Worm (Caenorhabditis elegans): ENCODE data around the gene F32D1.7.

DNA sequence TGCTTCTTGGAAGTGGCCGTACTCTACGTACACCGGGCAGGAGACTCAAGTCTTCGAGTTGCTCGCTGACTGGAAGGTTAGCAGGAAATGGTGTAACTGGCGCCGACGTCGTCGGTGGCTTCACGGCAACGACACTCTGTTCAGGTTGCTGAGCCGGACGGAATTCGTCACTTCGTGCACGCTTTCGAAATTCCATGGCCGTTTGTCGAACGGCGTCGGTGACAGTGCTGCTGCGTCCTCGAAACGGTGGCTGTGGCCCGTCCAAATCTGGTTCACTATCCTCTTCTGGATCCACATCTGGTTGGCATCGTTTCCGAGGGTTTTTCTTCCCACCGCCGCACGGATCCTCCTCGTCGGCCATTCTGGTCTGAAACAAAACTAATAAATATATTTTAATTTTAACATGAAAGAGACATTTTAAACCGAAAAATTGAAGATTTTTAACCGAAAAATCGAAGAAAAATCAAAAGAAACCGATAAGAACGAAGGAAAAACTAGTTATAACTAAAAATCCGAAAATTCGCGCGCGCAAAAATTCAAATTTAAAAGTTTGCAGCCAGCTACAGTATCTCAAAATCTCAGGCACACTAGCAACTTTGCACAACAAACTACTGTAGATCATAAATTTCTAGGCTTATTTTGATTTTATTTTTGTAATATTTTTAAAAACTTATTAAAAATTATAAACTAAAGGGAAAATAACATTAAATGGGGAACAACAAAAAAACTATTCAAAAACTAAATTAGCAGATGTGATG, at the start of gene F32D1.7:
- no peak for TF ChIP-seq snpc-4 (tag; optimal IDR thresholded peaks at IDR 0.05)
- TF ChIP-seq lin-32 (GFP tag; optimal IDR thresholded peaks at IDR 0.05), result no peak
- TF ChIP-seq pha-4 (tag; optimal IDR thresholded peaks at IDR 0.05), result no peak
